Fruit fly (Drosophila melanogaster): ENCODE results near the gene CG31855.

CG31855 gene

DNA sequence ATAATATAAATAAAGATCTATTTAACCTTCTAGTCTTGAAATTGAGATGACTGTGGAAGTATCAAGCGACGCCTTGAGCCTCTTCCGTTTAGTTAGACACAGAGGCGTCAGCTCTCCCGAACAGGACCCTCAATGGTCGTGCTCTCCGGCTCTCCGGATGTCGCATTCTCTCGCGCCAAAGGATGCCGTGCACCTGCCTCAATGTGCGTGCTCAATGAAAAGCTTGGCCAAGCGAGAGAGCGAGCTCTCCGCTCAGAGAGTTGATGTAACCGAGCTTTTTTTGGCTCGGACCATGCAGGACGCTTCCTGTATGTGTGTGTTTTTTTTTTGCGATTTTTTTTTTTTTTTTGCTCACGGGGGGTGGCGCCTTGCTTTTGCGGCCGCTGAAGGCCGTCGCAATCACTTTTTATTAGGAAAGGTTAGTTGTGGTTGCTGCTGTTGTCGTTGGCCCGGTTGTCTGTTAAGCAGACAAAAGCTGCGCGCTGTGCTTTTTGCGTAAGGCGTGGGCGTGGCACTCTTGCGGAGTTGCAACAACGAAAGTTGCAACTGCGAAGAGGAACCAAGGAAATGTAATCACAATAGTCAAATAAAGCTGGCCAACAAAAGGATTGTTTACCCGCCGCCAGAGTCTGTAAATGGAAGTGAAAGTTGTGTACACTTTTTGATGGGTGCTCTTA is 37.0 kb upstream of the CG31855 start:
- TF ChIP-seq fru (GFP tag; optimal IDR thresholded peaks at IDR 0.05) (no peak), Mio (GFP tag; optimal IDR thresholded peaks at IDR 0.05) (no peak), dsf (GFP tag; optimal IDR thresholded peaks at IDR 0.05; ENCODE audit: borderline replicate concordance) (no peak), Dif (GFP tag; optimal IDR thresholded peaks at IDR 0.05; ENCODE audit: partially characterized antibody) (peak; percentile 2)

DNA sequence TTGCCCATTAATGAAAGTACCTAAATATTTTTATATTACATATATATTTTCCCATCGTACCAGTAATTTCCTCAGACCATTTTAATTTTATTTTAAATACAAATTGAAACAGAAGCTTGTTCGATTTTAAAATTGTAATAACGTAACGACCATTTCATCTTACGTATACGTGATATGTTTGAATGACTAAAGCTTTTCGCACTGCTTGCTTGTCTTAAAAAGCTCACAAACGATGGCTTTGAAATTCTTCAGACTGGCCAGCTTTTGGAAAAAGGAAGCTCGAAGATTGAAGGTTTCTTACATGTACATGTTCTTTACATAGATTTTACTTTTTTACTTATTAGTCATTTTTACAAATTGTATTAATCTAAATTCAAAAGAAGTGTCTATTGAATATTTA is 36.3 kb upstream of the CG31855 start:
- TF ChIP-seq dmrt93B (GFP tag; optimal IDR thresholded peaks at IDR 0.05) (no peak), Myc (optimal IDR thresholded peaks at IDR 0.05) (no peak), lola (GFP tag; optimal IDR thresholded peaks at IDR 0.05) (no peak), Hr83 (GFP tag; optimal IDR thresholded peaks at IDR 0.05; ENCODE audit: poor library complexity, severe bottlenecking) (no peak), fru (GFP tag; optimal IDR thresholded peaks at IDR 0.05) (no peak), brk (GFP tag; optimal IDR thresholded peaks at IDR 0.05) (no peak), Hr78 (GFP tag; optimal IDR thresholded peaks at IDR 0.05) (no peak), foxo (GFP tag; optimal IDR thresholded peaks at IDR 0.05) (no peak), sage (GFP tag; optimal IDR thresholded peaks at IDR 0.05) (no peak), sv (GFP tag; optimal IDR thresholded peaks at IDR 0.05) (no peak), br (GFP tag; optimal IDR thresholded peaks at IDR 0.05) (no peak), pan (optimal IDR thresholded peaks at IDR 0.05) (no peak), dl (GFP tag; optimal IDR thresholded peaks at IDR 0.05; ENCODE audit: insufficient read depth in 1 of 2, partially characterized antibody in 2 of 2) (no peak), woc (GFP tag; optimal IDR thresholded peaks at IDR 0.05) (no peak), Vsx2 (GFP tag; optimal IDR thresholded peaks at IDR 0.05; ENCODE audit: partially characterized antibody) (no peak), Rel (GFP tag; optimal IDR thresholded peaks at IDR 0.05) (no peak), Rel (tag; optimal IDR thresholded peaks at IDR 0.05) (no peak), ey (GFP tag; optimal IDR thresholded peaks at IDR 0.05) (no peak), GATAd (GFP tag; optimal IDR thresholded peaks at IDR 0.05) (no peak), CrebA (GFP tag; optimal IDR thresholded peaks at IDR 0.05; ENCODE audit: borderline replicate concordance) (no peak)

DNA sequence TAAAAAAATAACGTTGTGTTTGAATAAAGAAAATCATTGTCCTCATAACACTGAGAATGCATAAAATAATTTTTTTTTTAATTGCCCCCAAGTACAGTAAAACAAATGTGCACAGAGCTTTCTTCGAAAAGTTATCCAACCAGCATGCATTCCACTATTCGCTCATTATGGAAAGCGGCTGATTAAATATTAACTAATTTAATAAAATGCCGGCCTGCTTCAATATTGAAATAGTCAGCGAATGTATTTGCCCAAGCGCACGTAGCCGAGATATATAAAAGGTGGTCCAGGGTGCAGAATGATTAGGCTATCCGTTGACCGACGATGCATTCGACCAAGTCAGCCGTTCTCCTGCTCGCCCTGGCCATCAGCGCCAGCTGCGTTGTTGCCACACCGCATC is 21.5 kb upstream of the CG31855 start, which contains the start of gene CG16826:
CG16826 (plus strand) TSS at position 301 of the 400 bp plus-strand sequence.
- TF ChIP-seq psq (GFP tag; optimal IDR thresholded peaks at IDR 0.05) (no peak), sage (GFP tag; optimal IDR thresholded peaks at IDR 0.05) (no peak), lola (GFP tag; optimal IDR thresholded peaks at IDR 0.05) (no peak), Sp1 (GFP tag; optimal IDR thresholded peaks at IDR 0.05) (no peak), Rel (GFP tag; optimal IDR thresholded peaks at IDR 0.05) (no peak), Rel (tag; optimal IDR thresholded peaks at IDR 0.05) (no peak), rgr (GFP tag; optimal IDR thresholded peaks at IDR 0.05) (no peak), fru (GFP tag; optimal IDR thresholded peaks at IDR 0.05) (no peak)

DNA sequence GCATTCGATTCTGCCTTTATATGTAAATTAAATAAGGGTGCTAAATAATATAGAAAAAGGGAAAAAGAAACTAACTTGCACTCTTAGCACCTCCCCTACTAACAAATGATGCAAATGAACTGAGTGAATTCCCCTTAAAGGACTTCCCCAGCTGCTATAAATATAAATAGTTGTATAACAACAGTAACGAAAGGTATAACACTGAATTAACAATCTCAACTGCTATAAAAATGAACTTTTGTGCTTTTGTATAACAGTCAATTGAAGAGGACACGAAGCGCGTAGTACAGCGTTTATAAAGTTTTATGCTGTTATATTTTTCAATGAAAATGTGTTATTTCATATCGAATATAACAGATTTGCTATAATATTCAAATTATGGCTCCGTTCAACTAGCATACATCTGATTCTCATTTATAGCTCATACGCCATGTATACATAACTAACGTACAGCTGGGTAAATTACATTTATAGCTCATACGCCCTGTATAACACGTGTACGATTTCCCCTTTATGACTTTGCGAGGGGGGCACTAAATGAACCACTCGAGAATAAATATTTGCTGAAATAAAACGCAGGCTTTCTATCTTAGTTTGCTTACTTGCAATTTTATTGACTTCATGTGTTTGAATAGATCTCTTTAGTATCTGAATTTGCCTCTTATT is 19.6 kb upstream of the CG31855 start:
- TF ChIP-seq foxo (GFP tag; optimal IDR thresholded peaks at IDR 0.05), result no peak
- TF ChIP-seq Myc (optimal IDR thresholded peaks at IDR 0.05), result peak; percentile 37

DNA sequence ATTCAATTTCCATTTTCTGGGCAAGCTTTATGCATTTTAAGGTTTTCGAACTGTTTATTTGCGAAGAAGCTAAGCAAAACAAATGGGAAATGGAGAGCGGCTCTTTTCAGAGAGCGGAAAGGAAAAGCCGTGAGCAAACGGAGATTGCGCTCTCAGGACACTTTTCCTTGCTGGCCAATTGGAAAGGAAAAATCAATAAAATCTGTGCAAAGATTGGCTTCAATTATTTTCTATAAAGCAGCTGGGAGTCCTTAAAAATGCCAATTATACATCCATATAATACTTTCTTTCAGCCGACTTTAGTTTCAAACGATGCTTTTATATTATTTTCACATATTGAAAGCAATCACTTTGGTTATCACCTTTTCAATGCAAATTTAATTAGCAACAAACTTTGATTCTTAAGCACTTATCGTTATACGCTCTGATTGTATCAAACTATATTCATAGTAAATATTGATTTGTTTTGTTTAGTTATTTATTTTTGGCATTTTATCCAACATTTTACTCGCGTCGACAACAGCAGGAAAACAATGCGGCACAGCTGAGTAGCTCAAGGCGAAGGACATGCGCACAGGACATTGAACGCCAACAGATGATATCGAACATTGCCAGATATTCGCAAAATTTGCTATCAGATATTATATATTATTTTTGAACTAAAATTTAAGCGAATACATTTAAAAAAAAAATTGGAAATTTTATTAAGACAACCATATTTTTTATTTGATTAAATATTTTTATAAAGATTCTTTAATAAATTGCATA is 14.2 kb upstream of the CG31855 start, which contains the start of gene CG9395:
CG9395 (minus strand) TSS at position 494 of the 768 bp plus-strand sequence.
- TF ChIP-seq usp (GFP tag; optimal IDR thresholded peaks at IDR 0.05), result no peak
- TF ChIP-seq sv (GFP tag; optimal IDR thresholded peaks at IDR 0.05), result no peak
- no peak for TF ChIP-seq tai (GFP tag; optimal IDR thresholded peaks at IDR 0.05)
- no peak for TF ChIP-seq h (GFP tag; optimal IDR thresholded peaks at IDR 0.05)
- TF ChIP-seq Sp1 (GFP tag; optimal IDR thresholded peaks at IDR 0.05), result no peak
- TF ChIP-seq lola (GFP tag; optimal IDR thresholded peaks at IDR 0.05), result no peak
- no peak for TF ChIP-seq Mio (GFP tag; optimal IDR thresholded peaks at IDR 0.05)
- TF ChIP-seq psq (GFP tag; optimal IDR thresholded peaks at IDR 0.05), result no peak
- no peak for TF ChIP-seq Dfd (GFP tag; optimal IDR thresholded peaks at IDR 0.05)
- no peak for TF ChIP-seq brk (GFP tag; optimal IDR thresholded peaks at IDR 0.05)
- no peak for TF ChIP-seq GATAd (GFP tag; optimal IDR thresholded peaks at IDR 0.05)
- TF ChIP-seq HLH106 (tag; optimal IDR thresholded peaks at IDR 0.05), result no peak
- no peak for TF ChIP-seq sage (GFP tag; optimal IDR thresholded peaks at IDR 0.05)
- no peak for TF ChIP-seq CG9705 (GFP tag; optimal IDR thresholded peaks at IDR 0.05)
- TF ChIP-seq Abd-B (GFP tag; optimal IDR thresholded peaks at IDR 0.05), result no peak
